Worm (Caenorhabditis elegans) whole organism, L2 larva: Measurements from ENCODE around the gene madf-1.

Experiments used
- alr-1 ChIP-seq: fragments of 150-350 bp; optimal IDR thresholded peaks from 2 replicates; lab custom pipeline; 2014; ENCODE audit warnings: missing biosample characterization, missing genetic modification characterization
- aly-2 ChIP-seq: fragments of 150-350 bp; optimal IDR thresholded peaks from 2 replicates; lab custom pipeline; 2014; ENCODE audit warnings: missing biosample characterization, missing genetic modification characterization
- ceh-82 ChIP-seq: fragments of 150-350 bp; optimal IDR thresholded peaks from 2 replicates; lab custom pipeline; 2014; ENCODE audit warnings: missing biosample characterization, missing genetic modification characterization
- crh-2 ChIP-seq: sonication (generic microtip); optimal IDR thresholded peaks from 2 replicates; lab custom pipeline; 2017; ENCODE audit warnings: missing biosample characterization, missing genetic modification characterization
- elt-1 ChIP-seq: fragments of 150-350 bp; optimal IDR thresholded peaks from 2 replicates; lab custom pipeline; 2014; ENCODE audit warnings: missing biosample characterization, missing genetic modification characterization
- elt-3 ChIP-seq: sonication (generic microtip); optimal IDR thresholded peaks from 2 replicates; lab custom pipeline; 2017; ENCODE audit warnings: missing biosample characterization, missing genetic modification characterization
- nhr-11 ChIP-seq: fragments of 150-350 bp; optimal IDR thresholded peaks from 2 replicates; lab custom pipeline; 2014; ENCODE audit warnings: missing biosample characterization, missing genetic modification characterization
- nhr-12 ChIP-seq: fragments of 150-350 bp; optimal IDR thresholded peaks from 2 replicates; lab custom pipeline; 2014; ENCODE audit warnings: missing biosample characterization, missing genetic modification characterization
- nhr-21 ChIP-seq: fragments of 150-350 bp; optimal IDR thresholded peaks from 2 replicates; lab custom pipeline; 2014; ENCODE audit warnings: missing biosample characterization, missing genetic modification characterization
- nhr-23 ChIP-seq: fragments of 150-350 bp; optimal IDR thresholded peaks from 2 replicates; lab custom pipeline; 2014; ENCODE audit warnings: missing biosample characterization, missing genetic modification reagents, missing genetic modification characterization
- nhr-77 ChIP-seq: fragments of 150-350 bp; optimal IDR thresholded peaks from 2 replicates; lab custom pipeline; 2014; ENCODE audit warnings: missing biosample characterization, missing genetic modification characterization
- snpc-4 ChIP-seq: fragments of 150-350 bp; optimal IDR thresholded peaks from 2 replicates; lab custom pipeline; 2014; ENCODE audit warnings: missing biosample characterization, missing genetic modification characterization
- ztf-1 ChIP-seq: fragments of 200-800 bp; sonication (Bioruptor generic); conservative IDR thresholded peaks from 2 replicates; pipeline ENCODE4 v1.3.6; 2022; ENCODE audit warnings: missing genetic modification characterization, missing compliant biosample characterization
- ztf-4 ChIP-seq: fragments of 150-350 bp; optimal IDR thresholded peaks from 2 replicates; lab custom pipeline; 2014; ENCODE audit warnings: missing biosample characterization, missing genetic modification characterization

ce11 chrIV:829691-830090 lies 2.0 kb downstream of the madf-1 start:
- TF ChIP-seq nhr-21 (no peak), aly-2 (tag; lab: Kevin White, UChicago) (no peak), nhr-77 (no peak), ztf-4 (no peak), elt-1 (tag; lab: Kevin White, UChicago) (no peak), alr-1 (no peak), snpc-4 (tag; lab: Kevin White, UChicago) (no peak), ztf-1 (no peak), ceh-82 (tag; lab: Kevin White, UChicago) (no peak), elt-3 (tag; lab: Kevin White, UChicago) (no peak), crh-2 (tag; lab: Kevin White, UChicago) (no peak), nhr-11 (tag; lab: Kevin White, UChicago) (no peak), nhr-23 (tag; lab: Kevin White, UChicago) (no peak), nhr-12 (tag; lab: Kevin White, UChicago) (no peak)
